Worm (Caenorhabditis elegans) whole organism, L4/young adult: ENCODE measurements around the gene srh-89.

Source experiments
- W03F9.2 ChIP-seq: fragments of 150-350 bp; optimal IDR thresholded peaks from 2 replicates; lab custom pipeline; 2014; ENCODE audit warnings: missing biosample characterization, missing genetic modification characterization
- him-1 ChIP-seq: sonication (generic microtip); optimal IDR thresholded peaks from 2 replicates; lab custom pipeline; 2016; ENCODE audit warnings: missing genotype, missing genetic modification reagents, missing genetic modification characterization, missing compliant biosample characterization

ce11 chrV:7424336-7424735 lies 40.3 kb downstream of the srh-89 start, which contains the start of gene F18E3.10:
- TF ChIP-seq W03F9.2 (tag; lab: Kevin White, UChicago) (no peak), him-1 (no peak)
